Fruit fly (Drosophila melanogaster) S2 (cell line): ENCODE measurements around the gene CG13793.

Experiments
- CG8478 ChIP-seq: fragments of >200 bp; optimal IDR thresholded peaks from 2 replicates; lab custom pipeline; 2018
- CTCF ChIP-seq, 2 experiments: fragments of >200 bp; optimal IDR thresholded peaks; 2 replicates each; lab custom pipeline; 2018

DNA sequence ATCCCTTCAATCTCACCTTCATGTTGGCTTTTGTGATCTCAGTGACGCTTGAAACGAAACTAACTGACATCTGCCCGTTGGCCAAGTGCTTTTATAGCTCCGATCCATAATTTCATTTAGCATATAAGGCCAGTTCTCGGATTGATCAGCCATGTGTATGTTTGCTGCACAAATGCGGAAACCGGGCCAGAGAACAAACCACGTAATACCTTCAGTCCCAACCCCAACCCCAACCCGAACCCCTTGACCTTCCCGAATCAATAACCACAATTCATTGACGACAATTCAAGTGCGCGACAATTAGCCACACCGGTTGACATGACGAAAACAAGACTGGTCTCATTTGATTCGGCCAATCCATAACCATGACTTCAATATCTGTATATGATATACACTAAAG lies 33.8 kb upstream of the CG13793 start, which contains the start of gene CG7203:
- TF ChIP-seq CG8478 (no peak), CTCF (optimal IDR thresholded peaks at IDR 0.05; lab: Kevin White, UChicago) (no peak)
